Worm (Caenorhabditis elegans): ENCODE measurements around the gene T07F12.4.

ce11 chrX:4865798-4866197, 34.8 kb downstream of the T07F12.4 start, which contains the start of gene ntc-1:
- TF ChIP-seq dsc-1 (tag; optimal IDR thresholded peaks at IDR 0.05) (peak; percentile 57), unc-62 (GFP tag; optimal IDR thresholded peaks at IDR 0.05) (no peak), ets-5 (GFP tag; IDR thresholded peaks at IDR 0.05) (no peak), nhr-11 (tag; optimal IDR thresholded peaks at IDR 0.05) (no peak), mdl-1 (tag; optimal IDR thresholded peaks at IDR 0.05) (no peak), ces-1 (GFP tag; optimal IDR thresholded peaks at IDR 0.05) (no peak), nhr-20 (tag; optimal IDR thresholded peaks at IDR 0.05) (no peak), snpc-4 (tag; optimal IDR thresholded peaks at IDR 0.05) (no peak), nhr-237 (tag; optimal IDR thresholded peaks at IDR 0.05) (no peak)

All from whole organism, L1 larva.